Worm (Caenorhabditis elegans) whole organism, young adult: ENCODE data around the gene cgr-1.

Source experiments
- B0035.1 ChIP-seq: sonication (generic microtip); optimal IDR thresholded peaks from 2 replicates; lab custom pipeline; 2016; ENCODE audit warnings: missing genetic modification characterization, mild to moderate bottlenecking, missing compliant biosample characterization, missing genotype, missing genetic modification reagents
- C17E4.6 ChIP-seq: fragments of 200-800 bp; sonication (Bioruptor generic); IDR thresholded peaks from 2 replicates; pipeline ENCODE4 v1.3.6; 2022; ENCODE audit warnings: missing genetic modification reagents, missing genetic modification characterization, missing compliant biosample characterization
- D2030.7 ChIP-seq: fragments of 200-800 bp; sonication (Bioruptor generic); IDR thresholded peaks from 2 replicates; pipeline ENCODE4 v1.3.6; 2022; ENCODE audit warnings: missing genetic modification reagents, missing genetic modification characterization, missing compliant biosample characterization
- F33H1.4 ChIP-seq: fragments of 200-800 bp; sonication (Bioruptor generic); IDR thresholded peaks from 2 replicates; pipeline ENCODE4 v1.3.6; 2022; ENCODE audit warnings: missing genetic modification reagents, missing genetic modification characterization, missing compliant biosample characterization
- F37B4.10 ChIP-seq: fragments of 200-800 bp; sonication (Bioruptor generic); IDR thresholded peaks from 2 replicates; pipeline ENCODE4 v1.3.6; 2022; ENCODE audit warnings: missing genetic modification characterization, missing compliant biosample characterization
- K12H6.12 ChIP-seq: fragments of 200-800 bp; sonication (Bioruptor generic); optimal IDR thresholded peaks from 2 replicates; lab custom pipeline; 2018; ENCODE audit warnings: mild to moderate bottlenecking, missing genetic modification characterization, missing compliant biosample characterization
- T07F8.4 ChIP-seq: sonication (generic microtip); optimal IDR thresholded peaks from 2 replicates; lab custom pipeline; 2016; ENCODE audit warnings: mild to moderate bottlenecking, missing genetic modification characterization, moderate library complexity, missing compliant biosample characterization
- T26A5.8 ChIP-seq: sonication (generic microtip); optimal IDR thresholded peaks from 2 replicates; lab custom pipeline; 2016; ENCODE audit warnings: missing genetic modification characterization, missing compliant biosample characterization
- Y56A3A.18 ChIP-seq: fragments of 200-800 bp; sonication (Bioruptor generic); IDR thresholded peaks from 2 replicates; pipeline ENCODE4 v1.3.6; 2022; ENCODE audit warnings: missing genetic modification reagents, missing genetic modification characterization, missing compliant biosample characterization
- ama-1 ChIP-seq, 3 experiments: fragments of 150-350 bp in 1 of 3; sonication (generic microtip) in 2 of 3; optimal IDR thresholded peaks; 2 replicates each; lab custom pipeline; 2014 to 2018; ENCODE audit warnings: missing biosample characterization in 2 of 3, missing genetic modification characterization in 2 of 3, missing genetic modification reagents in 2 of 3
- atf-7 ChIP-seq: sonication (generic microtip); optimal IDR thresholded peaks from 2 replicates; lab custom pipeline; 2017; ENCODE audit warnings: mild to moderate bottlenecking, missing genetic modification characterization, missing compliant biosample characterization
- attf-3 ChIP-seq: fragments of 200-800 bp; sonication (Bioruptor generic); conservative IDR thresholded peaks from 2 replicates; pipeline ENCODE4 v1.3.6; 2022; ENCODE audit warnings: missing genetic modification reagents, missing genetic modification characterization, missing compliant biosample characterization
- ceh-27 ChIP-seq: fragments of 200-800 bp; sonication (Bioruptor generic); optimal IDR thresholded peaks from 2 replicates; lab custom pipeline; 2018; ENCODE audit warnings: mild to moderate bottlenecking, missing genetic modification characterization, moderate library complexity, missing compliant biosample characterization
- ceh-79 ChIP-seq: sonication (generic microtip); optimal IDR thresholded peaks from 2 replicates; lab custom pipeline; 2017; ENCODE audit warnings: mild to moderate bottlenecking, missing genetic modification characterization, missing compliant biosample characterization
- dpff-1 ChIP-seq: sonication (generic microtip); optimal IDR thresholded peaks from 2 replicates; lab custom pipeline; 2017; ENCODE audit warnings: mild to moderate bottlenecking, missing genetic modification characterization, missing compliant biosample characterization
- gei-17 ChIP-seq: fragments of 200-800 bp; sonication (Bioruptor generic); optimal IDR thresholded peaks from 2 replicates; lab custom pipeline; 2018; ENCODE audit warnings: mild to moderate bottlenecking, missing genetic modification characterization, missing compliant biosample characterization
- him-1 ChIP-seq: sonication (generic microtip); optimal IDR thresholded peaks from 2 replicates; lab custom pipeline; 2016; ENCODE audit warnings: missing genotype, missing genetic modification reagents, missing genetic modification characterization, missing compliant biosample characterization
- hmg-1.2 ChIP-seq: fragments of 200-800 bp; sonication (Bioruptor generic); IDR thresholded peaks from 2 replicates; pipeline ENCODE4 v1.3.6; 2022; ENCODE audit warnings: missing genetic modification reagents, missing genetic modification characterization, missing compliant biosample characterization
- hrde-1 ChIP-seq: sonication (generic microtip); optimal IDR thresholded peaks from 2 replicates; lab custom pipeline; 2016; ENCODE audit warnings: missing genetic modification characterization, mild to moderate bottlenecking, missing compliant biosample characterization, moderate library complexity, missing genotype, missing genetic modification reagents, borderline replicate concordance
- hsf-1 ChIP-seq: fragments of 200-800 bp; sonication (Bioruptor generic); IDR thresholded peaks from 2 replicates; pipeline ENCODE4 v1.3.6; 2022; ENCODE audit warnings: missing genetic modification reagents, missing genetic modification characterization, missing compliant biosample characterization
- lag-1 ChIP-seq: fragments of 200-800 bp; sonication (Bioruptor generic); IDR thresholded peaks from 2 replicates; pipeline ENCODE4 v1.3.6; 2022; ENCODE audit warnings: missing genetic modification reagents, missing genetic modification characterization, missing compliant biosample characterization
- let-607 ChIP-seq, 2 experiments: fragments of 200-800 bp in 1 of 2; sonication (Bioruptor generic) in 1 of 2; sonication (generic microtip) in 1 of 2; optimal IDR thresholded peaks; 2 replicates each; lab custom pipeline; 2016 to 2018; ENCODE audit warnings: mild to moderate bottlenecking in 2 of 2, missing compliant biosample characterization in 2 of 2, missing genetic modification characterization in 2 of 2, moderate library complexity in 2 of 2, missing genotype in 1 of 2
- lin-40 ChIP-seq: sonication (generic microtip); optimal IDR thresholded peaks from 2 replicates; lab custom pipeline; 2016; ENCODE audit warnings: missing genetic modification characterization, mild to moderate bottlenecking, missing compliant biosample characterization, missing genotype, missing genetic modification reagents
- lsl-1 ChIP-seq: fragments of 200-800 bp; sonication (Bioruptor generic); optimal IDR thresholded peaks from 2 replicates; lab custom pipeline; 2018; ENCODE audit warnings: mild to moderate bottlenecking, missing genetic modification characterization, moderate library complexity, missing compliant biosample characterization
- madf-8 ChIP-seq: fragments of 200-800 bp; sonication (Bioruptor generic); conservative IDR thresholded peaks from 2 replicates; pipeline ENCODE4 v1.3.6; 2022; ENCODE audit warnings: missing genetic modification reagents, missing genetic modification characterization, missing compliant biosample characterization
- mel-28 ChIP-seq: sonication (generic microtip); optimal IDR thresholded peaks from 2 replicates; lab custom pipeline; 2016; ENCODE audit warnings: borderline replicate concordance, mild to moderate bottlenecking, missing genetic modification characterization, missing compliant biosample characterization
- nfya-1 ChIP-seq: sonication (generic microtip); optimal IDR thresholded peaks from 2 replicates; lab custom pipeline; 2017; ENCODE audit warnings: antibody characterized with exemption, missing compliant biosample characterization, missing genetic modification characterization, borderline replicate concordance; ENCODE audit not compliant: insufficient read depth
- nhr-179 ChIP-seq: sonication (generic microtip); optimal IDR thresholded peaks from 2 replicates; lab custom pipeline; 2016; ENCODE audit warnings: mild to moderate bottlenecking, missing genetic modification characterization, missing compliant biosample characterization
- rpc-1 ChIP-seq, 2 experiments: fragments of 150-350 bp in 1 of 2; sonication (generic microtip) in 1 of 2; optimal IDR thresholded peaks; 2 replicates each; lab custom pipeline; 2014 to 2018; ENCODE audit warnings: missing biosample characterization in 1 of 2, missing genetic modification characterization in 1 of 2, missing genetic modification reagents in 1 of 2, missing genotype in 1 of 2
- sdz-38 ChIP-seq: sonication (generic microtip); optimal IDR thresholded peaks from 2 replicates; lab custom pipeline; 2016; ENCODE audit warnings: missing genotype, missing genetic modification characterization, missing compliant biosample characterization
- snpc-4 ChIP-seq, 5 experiments: fragments of 150-350 bp in 1 of 5; sonication (generic microtip) in 4 of 5; optimal IDR thresholded peaks; 2 replicates each; lab custom pipeline; 2014 to 2018; ENCODE audit warnings: missing genetic modification characterization in 5 of 5, missing biosample characterization in 3 of 5, antibody characterized with exemption in 2 of 5, mild to moderate bottlenecking in 2 of 5, missing compliant biosample characterization in 2 of 5, missing genotype in 2 of 5, moderate library complexity in 2 of 5, missing genetic modification reagents in 1 of 5
- somi-1 ChIP-seq: fragments of 200-800 bp; sonication (Bioruptor generic); optimal IDR thresholded peaks from 2 replicates; lab custom pipeline; 2018; ENCODE audit warnings: mild to moderate bottlenecking, missing genetic modification characterization, missing compliant biosample characterization
- tlf-1 ChIP-seq: fragments of 200-800 bp; sonication (Bioruptor generic); optimal IDR thresholded peaks from 2 replicates; lab custom pipeline; 2018; ENCODE audit warnings: mild to moderate bottlenecking, missing genetic modification characterization, missing compliant biosample characterization
- xnd-1 ChIP-seq: sonication (generic microtip); optimal IDR thresholded peaks from 2 replicates; lab custom pipeline; 2016; ENCODE audit warnings: missing genotype, missing genetic modification reagents, missing genetic modification characterization, missing compliant biosample characterization
- zfh-2 ChIP-seq: fragments of 200-800 bp; sonication (Bioruptor generic); conservative IDR thresholded peaks from 2 replicates; pipeline ENCODE4 v1.3.6; 2022; ENCODE audit warnings: missing genetic modification reagents, missing genetic modification characterization, missing compliant biosample characterization
- ztf-22 ChIP-seq: fragments of 200-800 bp; sonication (Bioruptor generic); optimal IDR thresholded peaks from 2 replicates; lab custom pipeline; 2018; ENCODE audit warnings: mild to moderate bottlenecking, missing genetic modification characterization, moderate library complexity, missing compliant biosample characterization
- ztf-25 ChIP-seq: fragments of 200-800 bp; sonication (Bioruptor generic); IDR thresholded peaks from 2 replicates; pipeline ENCODE4 v1.3.6; 2022; ENCODE audit warnings: missing genetic modification reagents, missing genetic modification characterization, missing compliant biosample characterization

cgr-1 gene

DNA sequence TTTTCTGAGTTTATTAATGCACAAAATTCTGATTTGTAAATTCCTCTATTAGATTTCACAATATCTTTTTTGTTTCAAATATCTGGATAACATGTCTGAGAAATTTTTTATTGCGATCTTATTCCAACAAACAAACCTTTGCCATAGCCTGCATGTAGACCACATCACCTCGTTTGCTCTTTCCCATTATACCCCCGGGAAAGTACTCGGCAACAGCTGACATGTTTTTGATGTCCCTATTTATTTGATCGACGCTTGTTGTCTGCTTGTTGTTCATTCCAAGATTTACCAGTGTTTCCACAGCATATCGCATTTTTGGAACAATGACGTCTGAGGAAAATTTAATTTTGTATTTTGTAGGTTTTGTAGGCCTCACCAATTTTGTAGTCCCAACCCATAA is 397 bp downstream of the cgr-1 start:
- no peak for TF ChIP-seq sdz-38 (tag; lab: Kevin White, UChicago)
- TF ChIP-seq D2030.7 (GFP tag; lab: Robert Waterston, UW): no peak
- no peak for TF ChIP-seq atf-7
- TF ChIP-seq mel-28: no peak
- TF ChIP-seq F37B4.10 (GFP tag; lab: Robert Waterston, UW): no peak
- no peak for TF ChIP-seq F33H1.4
- no peak for TF ChIP-seq rpc-1 (optimal IDR thresholded peaks at IDR 0.05; lab: Kevin White, UChicago)
- no peak for TF ChIP-seq rpc-1 (tag; optimal IDR thresholded peaks at IDR 0.05; lab: Kevin White, UChicago)
- no peak for TF ChIP-seq zfh-2 (GFP tag; lab: Robert Waterston, UW)
- TF ChIP-seq gei-17: no peak
- TF ChIP-seq B0035.1: no peak
- TF ChIP-seq xnd-1 (tag; lab: Kevin White, UChicago): no peak
- no peak for TF ChIP-seq let-607 (tag; optimal IDR thresholded peaks at IDR 0.05; lab: Kevin White, UChicago)
- no peak for TF ChIP-seq hsf-1 (GFP tag; lab: Robert Waterston, UW)
- TF ChIP-seq C17E4.6 (GFP tag; lab: Robert Waterston, UW): no peak
- TF ChIP-seq hmg-1.2 (GFP tag; lab: Robert Waterston, UW): no peak

DNA sequence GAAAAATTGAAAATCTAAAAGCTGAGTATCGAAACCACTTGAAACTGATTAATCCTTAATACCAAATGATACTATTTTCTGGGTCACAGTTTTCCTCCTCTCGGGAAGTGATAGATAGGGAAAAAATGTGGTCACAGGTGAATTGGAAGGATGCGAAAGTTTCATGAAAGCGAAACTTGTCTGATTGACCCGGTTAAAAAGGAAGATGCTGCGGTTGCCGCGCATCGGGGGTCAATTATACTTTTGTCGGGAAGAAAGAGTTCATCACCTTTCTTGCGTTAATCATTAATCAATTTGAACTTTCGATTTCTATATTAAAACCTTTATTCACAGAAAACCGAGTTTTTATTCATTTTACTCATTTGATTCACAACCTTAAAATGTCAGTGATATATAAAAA is 3.3 kb downstream of the cgr-1 start:
- TF ChIP-seq lsl-1 (GFP tag; lab: Kevin White, UChicago) (no peak), F37B4.10 (GFP tag; lab: Robert Waterston, UW) (no peak), ztf-25 (GFP tag; lab: Robert Waterston, UW) (no peak), nhr-179 (tag; lab: Kevin White, UChicago) (no peak), tlf-1 (no peak), Y56A3A.18 (GFP tag; lab: Robert Waterston, UW) (no peak), attf-3 (GFP tag; lab: Robert Waterston, UW) (no peak), lin-40 (tag; lab: Kevin White, UChicago) (no peak), him-1 (tag; lab: Kevin White, UChicago) (no peak), T26A5.8 (tag; lab: Kevin White, UChicago) (no peak)

DNA sequence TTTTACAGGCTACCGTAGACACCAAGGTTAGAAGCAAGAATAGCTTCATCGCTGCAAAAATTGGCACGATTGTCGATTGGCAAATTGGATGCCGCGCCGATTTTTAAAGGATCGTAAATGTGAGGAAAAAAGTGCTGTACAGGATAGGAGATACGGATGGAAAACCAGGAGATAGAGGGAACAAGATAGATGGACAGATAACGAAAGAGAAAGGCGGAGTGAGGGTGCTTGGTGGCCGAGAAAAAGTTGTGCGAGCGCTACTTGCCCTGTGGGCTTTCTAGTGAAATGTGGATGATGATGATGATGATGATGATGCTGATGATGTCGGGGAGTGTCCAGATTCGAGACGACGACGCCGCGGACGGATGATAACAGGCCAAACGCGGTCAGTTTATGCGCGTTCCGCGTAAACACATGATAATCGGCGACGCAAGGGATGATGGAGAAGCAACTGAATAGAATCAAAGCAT is 3.9 kb downstream of the cgr-1 start, which contains the start of gene T27A10.6:
T27A10.6 (minus strand) TSS at position 51 of the 470 bp plus-strand sequence.
- TF ChIP-seq ceh-27 (GFP tag; lab: Kevin White, UChicago) (no peak), T07F8.4 (no peak), dpff-1 (tag; lab: Kevin White, UChicago) (no peak), ztf-22 (GFP tag; lab: Kevin White, UChicago) (no peak), ama-1 (optimal IDR thresholded peaks at IDR 0.05; lab: Kevin White, UChicago) (no peak), ama-1 (GFP tag; optimal IDR thresholded peaks at IDR 0.05; lab: Kevin White, UChicago) (no peak), K12H6.12 (no peak), hrde-1 (tag; lab: Kevin White, UChicago) (no peak), snpc-4 (GFP tag; optimal IDR thresholded peaks at IDR 0.05; lab: Kevin White, UChicago) (no peak), snpc-4 (tag; optimal IDR thresholded peaks at IDR 0.05; lab: Kevin White, UChicago) (no peak), ceh-79 (no peak), ztf-25 (GFP tag; lab: Robert Waterston, UW) (no peak), lin-40 (tag; lab: Kevin White, UChicago) (no peak), lag-1 (GFP tag; lab: Robert Waterston, UW) (no peak), somi-1 (GFP tag; lab: Kevin White, UChicago) (no peak), nfya-1 (no peak), madf-8 (GFP tag; lab: Robert Waterston, UW) (no peak)
